Fruit fly (Drosophila melanogaster) S2 (cell line): ENCODE data around the gene Gorab.

Source experiments
- CG8478 ChIP-seq: fragments of >200 bp; optimal IDR thresholded peaks from 2 replicates; lab custom pipeline; 2018
- CTCF ChIP-seq, 2 experiments: fragments of >200 bp; optimal IDR thresholded peaks; 2 replicates each; lab custom pipeline; 2018

The Gorab gene

DNA sequence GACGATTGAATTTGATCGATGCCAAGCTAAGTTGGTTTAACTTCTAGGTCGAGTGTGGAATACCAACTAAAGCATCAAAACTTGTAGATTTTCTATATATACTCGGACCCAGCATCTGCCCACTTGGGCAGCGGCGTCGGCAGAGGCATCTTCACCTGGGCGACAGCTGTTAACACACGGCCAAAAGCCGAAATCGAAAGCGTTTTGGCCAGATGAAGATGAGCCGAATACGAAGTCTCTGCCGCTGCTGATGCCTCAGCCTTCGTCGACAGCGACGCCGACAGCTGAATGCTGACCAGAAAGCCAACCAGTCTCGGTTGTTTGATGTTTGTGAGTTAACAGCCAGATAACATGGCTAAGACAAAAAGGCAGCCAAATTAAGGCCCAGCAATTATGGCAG is 39.7 kb downstream of the Gorab start, which contains the start of gene CG13731:
Gene CG13731, minus strand, starts transcription at position 62 of the 400 bp plus-strand sequence.
- no peak for TF ChIP-seq CTCF (optimal IDR thresholded peaks at IDR 0.05; lab: Kevin White, UChicago)
- no peak for TF ChIP-seq CG8478

DNA sequence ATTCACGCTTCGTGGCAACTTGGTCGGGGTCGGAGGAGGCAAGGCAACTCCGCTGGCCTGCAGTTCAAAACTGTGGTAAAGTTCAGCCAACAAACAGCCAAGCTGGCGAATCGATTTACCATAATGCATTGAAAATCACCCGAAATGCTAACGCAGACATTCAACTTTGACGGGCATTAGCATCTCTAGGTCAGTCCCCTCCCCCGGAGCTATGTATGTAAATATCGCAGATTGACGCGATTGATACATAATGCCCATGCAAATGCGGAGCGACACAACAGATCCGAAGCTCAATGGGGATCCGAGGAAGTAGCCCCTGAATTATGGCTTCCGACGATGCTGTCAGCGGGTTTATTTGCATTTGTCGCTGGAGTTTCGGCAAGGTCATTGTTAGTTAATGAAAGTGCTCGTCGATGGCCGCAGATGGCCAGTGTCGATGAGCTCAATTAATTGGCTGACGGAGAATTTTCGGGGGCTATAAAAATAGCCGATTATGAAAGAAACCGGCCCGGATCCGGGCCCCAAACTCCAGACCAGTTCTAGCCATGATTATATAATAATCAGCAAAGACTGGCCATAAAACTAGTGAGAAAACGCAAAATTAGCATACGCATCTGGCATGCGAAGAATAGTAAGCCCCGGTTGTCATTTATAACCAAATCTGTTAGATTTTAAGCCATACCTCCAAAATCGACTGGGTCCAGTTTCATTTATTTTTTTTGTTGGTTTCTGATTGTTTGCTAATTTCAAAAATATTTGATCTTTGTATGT is 41.8 kb downstream of the Gorab start:
- TF ChIP-seq CTCF (optimal IDR thresholded peaks at IDR 0.05; lab: Kevin White, UChicago) (no peak), CG8478 (no peak)

DNA sequence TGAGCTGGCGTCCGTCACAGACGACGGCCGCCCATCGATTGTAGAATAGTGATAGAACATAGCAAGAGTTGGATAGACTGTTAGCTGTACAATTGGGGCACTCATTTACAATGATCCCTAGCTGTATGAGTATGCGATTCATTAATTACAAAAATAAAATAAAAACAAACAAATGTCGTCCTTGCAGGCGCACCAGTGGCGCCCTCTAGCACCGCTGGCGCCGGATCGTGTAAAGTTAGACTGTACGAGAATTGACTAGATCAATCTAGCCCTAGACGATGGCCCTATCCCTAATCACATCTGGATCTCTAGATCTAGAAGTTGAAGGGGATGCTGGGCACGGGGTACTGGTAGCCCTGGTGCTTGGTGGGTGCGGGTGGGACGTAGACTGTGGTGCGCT is 44.9 kb downstream of the Gorab start:
- TF ChIP-seq CTCF (optimal IDR thresholded peaks at IDR 0.05; lab: Kevin White, UChicago) (peak; percentile 47 to 57), CG8478 (no peak)

DNA sequence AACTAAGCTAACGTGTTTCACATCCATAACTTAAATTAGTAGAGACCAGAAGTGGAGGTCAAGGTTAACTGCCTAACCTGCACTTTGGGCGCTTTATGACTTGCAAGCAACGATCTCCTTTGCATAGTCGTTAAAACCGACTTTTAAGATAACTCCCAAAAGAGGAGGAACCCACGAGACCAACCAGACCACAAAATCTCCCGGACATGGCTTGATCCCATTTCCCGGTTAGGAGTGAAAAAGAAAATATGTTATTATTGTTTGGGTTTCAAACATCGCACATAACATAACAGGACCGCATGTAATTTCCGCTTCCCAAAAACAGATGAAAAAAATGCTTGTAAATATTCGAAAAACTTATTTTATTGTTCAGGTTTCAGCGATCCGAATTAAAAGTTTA is 45.4 kb downstream of the Gorab start:
- TF ChIP-seq CG8478 = no peak

DNA sequence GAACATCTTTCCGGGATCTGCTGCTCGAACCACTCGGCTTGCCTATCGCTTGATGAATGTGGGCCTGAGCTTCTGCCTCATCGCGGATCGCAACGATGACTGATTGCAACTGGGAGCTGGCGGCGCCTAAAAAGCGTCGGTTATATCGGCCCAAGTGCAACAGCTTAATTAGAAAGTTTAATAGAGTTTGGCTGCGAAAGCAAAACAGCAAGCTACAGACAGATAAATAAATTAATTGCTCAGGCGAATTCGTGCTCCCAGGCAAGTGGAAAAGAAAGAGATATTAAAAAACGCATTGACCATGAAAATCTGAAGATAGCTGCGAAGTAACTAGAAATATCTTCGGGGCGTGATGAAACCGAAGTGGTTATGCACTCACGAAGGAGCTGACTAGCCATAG is 46.0 kb downstream of the Gorab start, which contains the start of gene CG13728:
Gene CG13728, minus strand, starts transcription at position 101 of the 400 bp plus-strand sequence.
- TF ChIP-seq CTCF (optimal IDR thresholded peaks at IDR 0.05; lab: Kevin White, UChicago) = no peak
- TF ChIP-seq CG8478 = no peak

DNA sequence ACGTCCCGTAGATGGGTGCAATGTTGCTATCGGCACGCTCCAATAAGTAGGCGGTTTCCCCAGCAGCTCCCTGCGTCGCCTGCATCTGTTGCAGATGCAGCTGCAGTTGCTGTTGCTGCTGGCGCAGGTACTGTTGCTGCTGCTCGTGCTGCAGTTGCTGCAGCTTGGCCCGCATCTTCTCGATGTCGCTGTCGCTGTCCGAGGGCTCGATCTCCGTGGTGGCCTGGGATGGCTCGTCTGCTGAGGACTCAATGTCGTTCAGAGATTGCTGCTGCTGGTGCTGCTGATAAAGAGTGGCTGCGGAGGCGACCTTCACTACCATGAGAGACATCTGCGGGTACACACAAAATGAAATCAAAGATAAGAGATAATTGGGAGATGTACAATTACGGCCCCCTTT is 46.6 kb downstream of the Gorab start:
- TF ChIP-seq CTCF (optimal IDR thresholded peaks at IDR 0.05; lab: Kevin White, UChicago) = no peak
- no peak for TF ChIP-seq CG8478

DNA sequence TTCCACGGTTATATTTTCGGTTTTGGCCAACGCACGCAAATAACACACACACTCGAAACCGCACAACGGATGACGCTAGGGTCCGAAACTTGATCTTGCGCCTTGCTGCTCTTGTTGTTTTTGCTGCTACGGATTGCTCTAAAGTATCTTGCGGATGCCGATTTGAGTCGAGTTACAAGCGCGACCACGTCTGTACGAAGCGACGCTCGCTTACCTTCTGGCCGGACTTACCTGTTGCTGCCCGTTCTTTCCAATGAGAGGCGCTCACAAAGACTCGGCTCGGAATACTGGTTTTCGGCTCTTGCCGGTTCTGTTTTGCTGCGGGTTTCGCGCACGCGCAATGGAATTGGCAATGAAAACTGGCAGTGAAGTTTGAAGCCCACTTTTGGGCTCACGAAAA is 49.3 kb downstream of the Gorab start, which contains the start of gene Cad74A:
Gene Cad74A, minus strand, starts transcription at position 220 of the 400 bp plus-strand sequence.
- TF ChIP-seq CG8478 (no peak), CTCF (optimal IDR thresholded peaks at IDR 0.05; lab: Kevin White, UChicago) (no peak)
